Worm (Caenorhabditis elegans): ENCODE measurements around the gene W04G3.12.

W04G3.12 gene

DNA sequence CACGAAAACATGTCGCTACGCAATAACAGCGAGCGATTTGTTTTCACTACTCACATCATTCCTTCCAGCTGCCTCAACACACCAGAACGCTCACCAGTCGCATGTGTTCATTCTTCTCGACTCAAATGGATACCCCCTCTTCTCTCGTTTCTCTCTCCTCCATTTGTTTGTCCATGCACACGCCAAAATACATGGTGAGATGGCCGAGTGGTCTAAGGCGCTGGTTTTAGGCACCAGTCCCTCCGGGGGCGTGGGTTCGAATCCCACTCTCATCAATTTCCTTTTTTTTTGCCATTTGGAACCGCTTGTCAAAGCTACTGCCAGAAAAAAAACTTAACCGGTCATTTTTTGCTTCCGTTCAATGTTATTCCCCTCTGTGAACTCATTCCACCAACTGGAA is 18.9 kb upstream of the W04G3.12 start (continued):
- no peak for TF ChIP-seq unc-98 (GFP tag; IDR thresholded peaks at IDR 0.05)
- TF ChIP-seq F16B12.6 (tag; optimal IDR thresholded peaks at IDR 0.05) = no peak
- TF ChIP-seq dsc-1 (tag; optimal IDR thresholded peaks at IDR 0.05) = peak; percentile 83
- no peak for TF ChIP-seq lin-15B (tag; optimal IDR thresholded peaks at IDR 0.05)
- no peak for TF ChIP-seq nhr-84 (tag; optimal IDR thresholded peaks at IDR 0.05)
- TF ChIP-seq elt-2 (tag; optimal IDR thresholded peaks at IDR 0.05) = no peak
- peak; percentile 42; the same call in 1 of the 2 replicates for TF ChIP-seq isw-1 (GFP tag; IDR thresholded peaks at IDR 0.05)
- TF ChIP-seq dpl-1 (GFP tag; optimal IDR thresholded peaks at IDR 0.05) = no peak
- peak; percentile 11 for TF ChIP-seq unc-130 (tag; optimal IDR thresholded peaks at IDR 0.05)
- peak; percentile 61 for TF ChIP-seq sox-4 (tag; optimal IDR thresholded peaks at IDR 0.05)
- TF ChIP-seq tbx-2 (tag; optimal IDR thresholded peaks at IDR 0.05) = peak; percentile 65
- TF ChIP-seq lin-39 (tag; optimal IDR thresholded peaks at IDR 0.05) = no peak
- peak; percentile 54 for TF ChIP-seq xbp-1 (tag; optimal IDR thresholded peaks at IDR 0.05)
- no peak for TF ChIP-seq pag-3 (tag; optimal IDR thresholded peaks at IDR 0.05; ENCODE audit: borderline replicate concordance, insufficient read depth)
- no peak for TF ChIP-seq unc-62 (GFP tag; optimal IDR thresholded peaks at IDR 0.05)
- TF ChIP-seq fkh-8 (tag; optimal IDR thresholded peaks at IDR 0.05) = peak; percentile 63
- no peak for TF ChIP-seq sup-37 (GFP tag; optimal IDR thresholded peaks at IDR 0.05)
- no peak for TF ChIP-seq hpl-2 (GFP tag; optimal IDR thresholded peaks at IDR 0.05)
- TF ChIP-seq lin-35 (GFP tag; optimal IDR thresholded peaks at IDR 0.05) = peak; percentile 19 to 52
- TF ChIP-seq ceh-88 (GFP tag; IDR thresholded peaks at IDR 0.05) = no peak
- TF ChIP-seq rnt-1 (tag; optimal IDR thresholded peaks at IDR 0.05) = peak; percentile 66
- peak; percentile 12 to 13 for TF ChIP-seq efl-1 (optimal IDR thresholded peaks at IDR 0.05)
- peak in 1 of 2 experiments; percentile 93 for TF ChIP-seq efl-1 (GFP tag; optimal IDR thresholded peaks at IDR 0.05 in 1 of 2)
- no peak for TF ChIP-seq hlh-4 (tag; optimal IDR thresholded peaks at IDR 0.05)
- TF ChIP-seq swsn-7 (tag; optimal IDR thresholded peaks at IDR 0.05) = peak; percentile 73
- TF ChIP-seq elt-3 (tag; optimal IDR thresholded peaks at IDR 0.05) = peak in 1 of 6 experiments; percentile 49
- TF ChIP-seq snu-23 (GFP tag; optimal IDR thresholded peaks at IDR 0.05) = peak; percentile 83
- TF ChIP-seq ceh-90 (tag; optimal IDR thresholded peaks at IDR 0.05) = no peak
- no peak for TF ChIP-seq tlp-1 (tag; optimal IDR thresholded peaks at IDR 0.05)
- no peak for TF ChIP-seq C34B4.2 (tag; optimal IDR thresholded peaks at IDR 0.05)
- TF ChIP-seq unc-30 (tag; optimal IDR thresholded peaks at IDR 0.05) = no peak
- TF ChIP-seq nhr-20 (tag; optimal IDR thresholded peaks at IDR 0.05) = peak; percentile 68
- no peak for TF ChIP-seq lir-3 (tag; optimal IDR thresholded peaks at IDR 0.05; ENCODE audit: poor library complexity)
- TF ChIP-seq nhr-77 (tag; optimal IDR thresholded peaks at IDR 0.05) = peak; percentile 40
- TF ChIP-seq aly-2 (tag; optimal IDR thresholded peaks at IDR 0.05) = no peak
- TF ChIP-seq egl-13 (tag; optimal IDR thresholded peaks at IDR 0.05) = peak; percentile 45
- TF ChIP-seq unc-86 (tag; optimal IDR thresholded peaks at IDR 0.05) = peak; percentile 36
- peak; percentile 65 for TF ChIP-seq fkh-10 (GFP tag; optimal IDR thresholded peaks at IDR 0.05)
- peak in 1 of 2 experiments; percentile 40 for TF ChIP-seq egl-27 (tag; optimal IDR thresholded peaks at IDR 0.05)
- TF ChIP-seq ceh-63 (GFP tag; optimal IDR thresholded peaks at IDR 0.05) = peak; percentile 6
- TF ChIP-seq lsy-2 (tag; optimal IDR thresholded peaks at IDR 0.05) = peak; percentile 10 to 20
- peak; percentile 43 for TF ChIP-seq pax-3 (tag; optimal IDR thresholded peaks at IDR 0.05)
- TF ChIP-seq nhr-28 (tag; optimal IDR thresholded peaks at IDR 0.05) = no peak
- TF ChIP-seq skn-1 (tag; optimal IDR thresholded peaks at IDR 0.05) = peak; percentile 52
- no peak for TF ChIP-seq ceh-8 (GFP tag; optimal IDR thresholded peaks at IDR 0.05)
- TF ChIP-seq nhr-47 (tag; optimal IDR thresholded peaks at IDR 0.05) = peak; percentile 87
- peak; percentile 72 for TF ChIP-seq nhr-19 (GFP tag; conservative IDR thresholded peaks at IDR 0.05)
- TF ChIP-seq ces-1 (GFP tag; optimal IDR thresholded peaks at IDR 0.05) = no peak
- TF ChIP-seq hlh-17 (GFP tag; optimal IDR thresholded peaks at IDR 0.05; ENCODE audit: borderline replicate concordance) = no peak
- no peak for TF ChIP-seq blmp-1 (tag; optimal IDR thresholded peaks at IDR 0.05)
- no peak for TF ChIP-seq nhr-237 (tag; optimal IDR thresholded peaks at IDR 0.05)
- TF ChIP-seq zip-4 (GFP tag; optimal IDR thresholded peaks at IDR 0.05) = no peak
- no peak for TF ChIP-seq sptf-1 (tag; optimal IDR thresholded peaks at IDR 0.05)

Data from whole organism, L1 larva.